Worm (Caenorhabditis elegans): Measurements from ENCODE around the gene nas-1.
A peak's percentile ranks its signal among the peaks of the same experiment; 100 is the strongest.

Gene nas-1

ce11 chrIII:13455816-13456215, 50.2 kb downstream of the nas-1 start (continued):
- TF ChIP-seq dsc-1 (tag; optimal IDR thresholded peaks at IDR 0.05) = no peak
- no peak for TF ChIP-seq nhr-12 (tag; optimal IDR thresholded peaks at IDR 0.05)
- no peak for TF ChIP-seq pqm-1 (tag; optimal IDR thresholded peaks at IDR 0.05)
- TF ChIP-seq nhr-77 (tag; optimal IDR thresholded peaks at IDR 0.05) = no peak
- TF ChIP-seq vab-15 (tag; optimal IDR thresholded peaks at IDR 0.05) = no peak
- TF ChIP-seq nhr-84 (tag; optimal IDR thresholded peaks at IDR 0.05) = no peak
- TF ChIP-seq mef-2 (tag; optimal IDR thresholded peaks at IDR 0.05) = peak; percentile 84
- no peak for TF ChIP-seq nhr-20 (tag; optimal IDR thresholded peaks at IDR 0.05)
- TF ChIP-seq nhr-11 (tag; optimal IDR thresholded peaks at IDR 0.05) = no peak
- TF ChIP-seq C04F5.9 (tag; optimal IDR thresholded peaks at IDR 0.05) = no peak
- no peak for TF ChIP-seq C34B4.2 (tag; optimal IDR thresholded peaks at IDR 0.05)
- peak; percentile 31 for TF ChIP-seq fkh-10 (GFP tag; optimal IDR thresholded peaks at IDR 0.05)
- no peak for TF ChIP-seq unc-62 (GFP tag; optimal IDR thresholded peaks at IDR 0.05)
- peak; percentile 73 for TF ChIP-seq nhr-71 (tag; optimal IDR thresholded peaks at IDR 0.05)
- no peak for TF ChIP-seq ceh-8 (GFP tag; optimal IDR thresholded peaks at IDR 0.05)
- peak; percentile 50 for TF ChIP-seq zip-4 (GFP tag; optimal IDR thresholded peaks at IDR 0.05)
- TF ChIP-seq skn-1 (tag; optimal IDR thresholded peaks at IDR 0.05) = peak; percentile 21
- TF ChIP-seq tlp-1 (tag; optimal IDR thresholded peaks at IDR 0.05) = no peak
- TF ChIP-seq snu-23 (GFP tag; optimal IDR thresholded peaks at IDR 0.05) = no peak
- TF ChIP-seq lir-3 (tag; optimal IDR thresholded peaks at IDR 0.05; ENCODE audit: poor library complexity) = peak; percentile 32
- no peak for TF ChIP-seq ces-1 (GFP tag; optimal IDR thresholded peaks at IDR 0.05)
- no peak for TF ChIP-seq egl-27 (tag; optimal IDR thresholded peaks at IDR 0.05)
- TF ChIP-seq mab-9 (GFP tag; IDR thresholded peaks at IDR 0.05) = no peak
- no peak for TF ChIP-seq ama-1 (optimal IDR thresholded peaks at IDR 0.05)
- TF ChIP-seq nhr-85 (tag) = no peak
- no peak for TF ChIP-seq sptf-1 (tag; optimal IDR thresholded peaks at IDR 0.05)
- peak; percentile 32 for TF ChIP-seq swsn-7 (tag; optimal IDR thresholded peaks at IDR 0.05)
- TF ChIP-seq unc-30 (tag; optimal IDR thresholded peaks at IDR 0.05) = no peak
- TF ChIP-seq lin-15B (tag; optimal IDR thresholded peaks at IDR 0.05) = no peak
- peak in 2 of 3 experiments; percentile 4 to 41 for TF ChIP-seq ceh-82 (tag; optimal IDR thresholded peaks at IDR 0.05)
- TF ChIP-seq efl-1 (optimal IDR thresholded peaks at IDR 0.05) = peak; percentile 27
- TF ChIP-seq efl-1 (GFP tag; optimal IDR thresholded peaks at IDR 0.05 in 1 of 2) = peak; percentile 31 to 57
- TF ChIP-seq nhr-47 (tag; optimal IDR thresholded peaks at IDR 0.05) = peak; percentile 51
- TF ChIP-seq pag-3 (tag; optimal IDR thresholded peaks at IDR 0.05; ENCODE audit: borderline replicate concordance, insufficient read depth) = no peak
- no peak for TF ChIP-seq unc-130 (tag; optimal IDR thresholded peaks at IDR 0.05)
- TF ChIP-seq egl-13 (tag; optimal IDR thresholded peaks at IDR 0.05) = peak; percentile 51
- TF ChIP-seq rnt-1 (tag; optimal IDR thresholded peaks at IDR 0.05) = no peak
- TF ChIP-seq ceh-88 (GFP tag; IDR thresholded peaks at IDR 0.05) = no peak
- no peak for TF ChIP-seq grh-1 (GFP tag; IDR thresholded peaks at IDR 0.05)
- no peak for TF ChIP-seq zag-1 (tag; optimal IDR thresholded peaks at IDR 0.05)
- no peak for TF ChIP-seq sox-4 (tag; optimal IDR thresholded peaks at IDR 0.05)
- no peak for TF ChIP-seq Y116A8C.19 (tag; optimal IDR thresholded peaks at IDR 0.05; ENCODE audit: borderline replicate concordance)
- TF ChIP-seq ztf-11 (tag; optimal IDR thresholded peaks at IDR 0.05) = no peak
- TF ChIP-seq hlh-4 (tag; optimal IDR thresholded peaks at IDR 0.05) = no peak

DNA sequence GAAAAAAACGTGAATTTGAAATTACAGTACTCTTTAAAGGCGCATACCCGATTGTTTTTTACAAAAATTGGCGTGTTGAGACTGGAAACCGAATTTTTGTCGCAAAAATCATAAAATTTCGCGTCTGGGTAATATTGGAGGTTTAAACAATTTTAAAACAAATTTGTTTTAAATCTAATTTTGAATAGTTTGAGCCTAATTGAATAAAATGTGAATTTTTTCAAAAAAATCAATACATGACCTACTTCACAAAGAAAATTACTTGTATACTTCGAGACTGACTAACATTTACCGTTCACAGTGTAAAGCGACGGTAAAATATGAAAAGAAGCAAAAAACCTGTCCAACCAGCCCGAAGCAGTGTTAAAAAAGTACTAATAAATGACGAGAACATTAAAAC, 51.7 kb downstream of the nas-1 start:
- TF ChIP-seq mep-1 (tag; optimal IDR thresholded peaks at IDR 0.05) (no peak), nhr-76 (tag; optimal IDR thresholded peaks at IDR 0.05) (no peak), irx-1 (tag; optimal IDR thresholded peaks at IDR 0.05) (no peak), ceh-82 (tag; optimal IDR thresholded peaks at IDR 0.05) (no peak), fkh-10 (GFP tag; optimal IDR thresholded peaks at IDR 0.05) (no peak), nhr-85 (tag) (no peak), nhr-71 (tag; optimal IDR thresholded peaks at IDR 0.05) (no peak), unc-30 (tag; optimal IDR thresholded peaks at IDR 0.05) (no peak), fkh-4 (tag; optimal IDR thresholded peaks at IDR 0.05; ENCODE audit: borderline replicate concordance) (no peak), elt-3 (tag; optimal IDR thresholded peaks at IDR 0.05) (no peak), zip-4 (GFP tag; optimal IDR thresholded peaks at IDR 0.05) (no peak), fkh-8 (tag; optimal IDR thresholded peaks at IDR 0.05) (no peak), lin-15B (tag; optimal IDR thresholded peaks at IDR 0.05) (no peak), nhr-90 (tag; optimal IDR thresholded peaks at IDR 0.05; ENCODE audit: poor library complexity) (no peak)
